Worm (Caenorhabditis elegans): ENCODE measurements around the gene dod-21.

ce11 chrIV:12918256-12918655 is 18.3 kb upstream of the dod-21 start, which contains the start of gene C32H11.3:
- TF ChIP-seq vab-7 (GFP tag; IDR thresholded peaks at IDR 0.05) (no peak), hif-1 (tag; optimal IDR thresholded peaks at IDR 0.05) (no peak), Y105C5A.15 (GFP tag; IDR thresholded peaks at IDR 0.05) (no peak), snpc-4 (tag; optimal IDR thresholded peaks at IDR 0.05) (no peak), ceh-82 (tag; optimal IDR thresholded peaks at IDR 0.05) (no peak), dmd-8 (GFP tag; IDR thresholded peaks at IDR 0.05) (no peak), F49E8.2 (tag; optimal IDR thresholded peaks at IDR 0.05; ENCODE audit: borderline replicate concordance) (no peak), skn-1 (tag; optimal IDR thresholded peaks at IDR 0.05) (no peak), lin-39 (tag; optimal IDR thresholded peaks at IDR 0.05) (no peak), ceh-44 (GFP tag; IDR thresholded peaks at IDR 0.05) (no peak), zag-1 (tag; optimal IDR thresholded peaks at IDR 0.05) (no peak), zfp-2 (tag; optimal IDR thresholded peaks at IDR 0.05) (no peak), attf-4 (tag; optimal IDR thresholded peaks at IDR 0.05) (no peak)

Data from whole organism, L4 larva.